Worm (Caenorhabditis elegans) whole organism, L2 larva: ENCODE measurements around the gene ndub-2.

ENCODE experiments used
- C34F6.9 ChIP-seq: fragments of 150-350 bp; optimal IDR thresholded peaks from 2 replicates; lab custom pipeline; 2014; ENCODE audit warnings: missing biosample characterization, missing genetic modification characterization
- Y55F3AM.14 ChIP-seq: fragments of 200-800 bp; sonication (Bioruptor generic); optimal IDR thresholded peaks from 2 replicates; lab custom pipeline; 2018; ENCODE audit warnings: mild to moderate bottlenecking, missing genetic modification characterization, missing compliant biosample characterization
- ZK546.5 ChIP-seq: sonication (generic microtip); optimal IDR thresholded peaks from 2 replicates; lab custom pipeline; 2017; ENCODE audit warnings: missing biosample characterization, missing genetic modification characterization
- aly-2 ChIP-seq: fragments of 150-350 bp; optimal IDR thresholded peaks from 2 replicates; lab custom pipeline; 2014; ENCODE audit warnings: missing biosample characterization, missing genetic modification characterization
- ama-1 ChIP-seq: fragments of 150-350 bp; optimal IDR thresholded peaks from 2 replicates; lab custom pipeline; 2018; ENCODE audit warnings: inconsistent platforms
- blmp-1 ChIP-seq: sonication (generic microtip); optimal IDR thresholded peaks from 2 replicates; lab custom pipeline; 2017; ENCODE audit warnings: missing genetic modification characterization, mild to moderate bottlenecking, missing compliant biosample characterization, antibody characterized with exemption, moderate library complexity; ENCODE audit not compliant: insufficient read depth
- ceh-16 ChIP-seq: fragments of 150-350 bp; optimal IDR thresholded peaks from 2 replicates; lab custom pipeline; 2014; ENCODE audit warnings: missing biosample characterization, missing genetic modification characterization
- crh-2 ChIP-seq: sonication (generic microtip); optimal IDR thresholded peaks from 2 replicates; lab custom pipeline; 2017; ENCODE audit warnings: missing biosample characterization, missing genetic modification characterization
- egl-27 ChIP-seq: sonication (generic microtip); optimal IDR thresholded peaks from 3 replicates; lab custom pipeline; 2017; ENCODE audit warnings: missing biosample characterization, missing genetic modification reagents, missing genetic modification characterization
- elt-1 ChIP-seq: fragments of 150-350 bp; optimal IDR thresholded peaks from 2 replicates; lab custom pipeline; 2014; ENCODE audit warnings: missing biosample characterization, missing genetic modification characterization
- elt-3 ChIP-seq: sonication (generic microtip); optimal IDR thresholded peaks from 2 replicates; lab custom pipeline; 2017; ENCODE audit warnings: missing biosample characterization, missing genetic modification characterization
- fos-1 ChIP-seq: fragments of 150-350 bp; optimal IDR thresholded peaks from 2 replicates; lab custom pipeline; 2014; ENCODE audit warnings: missing biosample characterization, missing genetic modification characterization
- gmeb-1 ChIP-seq: fragments of 150-350 bp; optimal IDR thresholded peaks from 2 replicates; lab custom pipeline; 2014; ENCODE audit warnings: missing biosample characterization, missing genetic modification characterization
- lin-11 ChIP-seq: fragments of 150-350 bp; sonication (generic microtip); optimal IDR thresholded peaks from 2 replicates; lab custom pipeline; 2014; ENCODE audit warnings: missing biosample characterization, missing genetic modification characterization, inconsistent platforms, mixed read lengths
- lin-13 ChIP-seq: fragments of 150-350 bp; optimal IDR thresholded peaks from 2 replicates; lab custom pipeline; 2014; ENCODE audit warnings: missing biosample characterization, missing genetic modification reagents, missing genetic modification characterization
- lsy-2 ChIP-seq, 2 experiments: fragments of 150-350 bp in 1 of 2; sonication (generic microtip) in 1 of 2; optimal IDR thresholded peaks; 2 replicates each; lab custom pipeline; 2014 to 2017; ENCODE audit warnings: missing biosample characterization in 2 of 2, missing genetic modification characterization in 2 of 2
- mab-5 ChIP-seq: fragments of 150-350 bp; optimal IDR thresholded peaks from 2 replicates; lab custom pipeline; 2014; ENCODE audit warnings: missing biosample characterization, missing genetic modification characterization
- nhr-10 ChIP-seq: sonication (generic microtip); optimal IDR thresholded peaks from 2 replicates; lab custom pipeline; 2017; ENCODE audit warnings: missing biosample characterization, missing genetic modification characterization
- nhr-12 ChIP-seq: fragments of 150-350 bp; optimal IDR thresholded peaks from 2 replicates; lab custom pipeline; 2014; ENCODE audit warnings: missing biosample characterization, missing genetic modification characterization
- nhr-129 ChIP-seq: fragments of 150-350 bp; optimal IDR thresholded peaks from 2 replicates; lab custom pipeline; 2014; ENCODE audit warnings: missing biosample characterization, missing genetic modification characterization
- nhr-23 ChIP-seq: fragments of 150-350 bp; optimal IDR thresholded peaks from 2 replicates; lab custom pipeline; 2014; ENCODE audit warnings: missing biosample characterization, missing genetic modification reagents, missing genetic modification characterization
- nhr-25 ChIP-seq: fragments of 150-350 bp; sonication (generic microtip); optimal IDR thresholded peaks from 3 replicates; lab custom pipeline; 2014; ENCODE audit warnings: missing biosample characterization, missing genetic modification characterization
- nhr-6 ChIP-seq: fragments of 150-350 bp; optimal IDR thresholded peaks from 2 replicates; lab custom pipeline; 2014; ENCODE audit warnings: missing biosample characterization, missing genetic modification characterization
- peb-1 ChIP-seq: fragments of 150-350 bp; optimal IDR thresholded peaks from 2 replicates; lab custom pipeline; 2014; ENCODE audit warnings: missing biosample characterization, missing genetic modification characterization
- sem-4 ChIP-seq: fragments of 150-350 bp; optimal IDR thresholded peaks from 2 replicates; lab custom pipeline; 2014; ENCODE audit warnings: missing biosample characterization, missing genetic modification reagents, missing genetic modification characterization
- skn-1 ChIP-seq: sonication (generic microtip); optimal IDR thresholded peaks from 2 replicates; lab custom pipeline; 2017; ENCODE audit warnings: missing biosample characterization, missing genetic modification characterization
- sma-9 ChIP-seq, 2 experiments: fragments of 150-350 bp in 1 of 2; sonication (generic microtip) in 1 of 2; optimal IDR thresholded peaks; 2 replicates each; lab custom pipeline; 2014 to 2016; ENCODE audit warnings: missing genetic modification characterization in 2 of 2, mild to moderate bottlenecking in 1 of 2, missing biosample characterization in 1 of 2, missing compliant biosample characterization in 1 of 2, missing genetic modification reagents in 1 of 2, moderate library complexity in 1 of 2
- unc-39 ChIP-seq: fragments of 150-350 bp; optimal IDR thresholded peaks from 2 replicates; lab custom pipeline; 2014; ENCODE audit warnings: missing biosample characterization, missing genetic modification characterization
- unc-55 ChIP-seq: fragments of 150-350 bp; sonication (generic microtip); optimal IDR thresholded peaks from 3 replicates; lab custom pipeline; 2014; ENCODE audit warnings: missing biosample characterization, missing genetic modification reagents, missing genetic modification characterization
- unc-62 ChIP-seq: fragments of 150-350 bp; optimal IDR thresholded peaks from 2 replicates; lab custom pipeline; 2014; ENCODE audit warnings: missing biosample characterization, missing genetic modification reagents, missing genetic modification characterization
- ztf-1 ChIP-seq: fragments of 200-800 bp; sonication (Bioruptor generic); conservative IDR thresholded peaks from 2 replicates; pipeline ENCODE4 v1.3.6; 2022; ENCODE audit warnings: missing genetic modification characterization, missing compliant biosample characterization
- ztf-11 ChIP-seq: sonication (generic microtip); optimal IDR thresholded peaks from 2 replicates; lab custom pipeline; 2017; ENCODE audit warnings: missing biosample characterization, missing genetic modification characterization

ndub-2 gene

DNA sequence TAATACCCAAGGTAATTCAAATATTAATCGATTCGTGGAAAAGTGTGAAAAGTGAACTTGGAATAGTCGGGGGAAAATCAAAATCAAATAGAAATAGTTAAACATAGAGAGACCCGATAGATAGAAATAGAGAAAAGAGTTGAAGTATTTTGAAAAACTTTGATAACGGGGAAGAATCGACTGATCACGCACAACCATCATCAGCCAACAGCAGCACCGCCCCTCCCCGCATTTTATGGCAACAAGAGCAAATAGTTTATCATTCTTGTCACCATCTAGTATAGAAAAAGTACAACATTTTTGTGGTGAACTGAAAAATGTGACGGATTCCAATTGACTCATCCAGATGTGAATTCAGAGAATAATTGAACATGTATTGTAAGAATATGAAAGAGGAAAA, 4.6 kb upstream of the ndub-2 start:
- peak; percentile 91 for TF ChIP-seq fos-1 (tag; lab: Kevin White, UChicago)
- no peak for TF ChIP-seq ztf-1

ce11 chrII:8992780-8993179, 3.4 kb upstream of the ndub-2 start, which contains the start of gene ooc-5:
Gene ooc-5, plus strand, starts transcription at chrII:8993160.
- TF ChIP-seq unc-55 (GFP tag; lab: Kevin White, UChicago) (peak; percentile 52), ztf-11 (tag; lab: Kevin White, UChicago) (no peak), ZK546.5 (no peak), unc-62 (GFP tag; lab: Kevin White, UChicago) (no peak), C34F6.9 (tag; lab: Kevin White, UChicago) (peak; percentile 18), lsy-2 (tag; optimal IDR thresholded peaks at IDR 0.05; lab: Kevin White, UChicago) (peak; percentile 33 to 96)
- TF ChIP-seq, all 48 proteins: peak for 3

DNA sequence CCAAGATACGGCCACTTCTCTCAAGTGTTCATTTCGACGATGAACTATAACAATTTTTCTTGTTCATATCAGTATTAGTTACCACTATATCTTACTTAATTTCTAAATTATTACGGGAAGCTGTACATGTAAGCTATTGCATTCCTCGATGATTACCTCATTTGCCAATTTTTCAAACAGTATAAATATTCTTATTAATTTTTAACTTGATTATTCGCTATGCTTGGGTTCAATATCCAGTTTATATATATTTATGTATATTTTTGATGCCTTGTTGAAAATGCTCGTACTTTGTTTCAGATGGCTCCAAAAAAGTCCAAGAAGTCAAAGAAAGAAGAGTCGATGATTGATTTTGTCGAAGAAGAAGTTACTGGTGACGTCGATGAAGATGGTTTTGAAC, 1.8 kb upstream of the ndub-2 start, which contains the start of gene F44G4.1:
Gene F44G4.1 (plus strand): TSS at position 301 of the 400 bp plus-strand sequence.
- no peak for TF ChIP-seq elt-3 (tag; lab: Kevin White, UChicago)
- TF ChIP-seq ZK546.5: no peak
- TF ChIP-seq ama-1 (lab: Kevin White, UChicago): no peak
- no peak for TF ChIP-seq lsy-2 (tag; optimal IDR thresholded peaks at IDR 0.05; lab: Kevin White, UChicago)
- TF ChIP-seq ztf-11 (tag; lab: Kevin White, UChicago): no peak
- no peak for TF ChIP-seq blmp-1
- TF ChIP-seq elt-1 (tag; lab: Kevin White, UChicago): no peak

- TF ChIP-seq ceh-16 (tag; lab: Kevin White, UChicago) (no peak), C34F6.9 (tag; lab: Kevin White, UChicago) (peak; percentile 67), nhr-129 (tag; lab: Kevin White, UChicago) (peak; percentile 18), ztf-11 (tag; lab: Kevin White, UChicago) (no peak), lsy-2 (tag; optimal IDR thresholded peaks at IDR 0.05; lab: Kevin White, UChicago) (peak; percentile 55 to 94), unc-55 (GFP tag; lab: Kevin White, UChicago) (peak; percentile 68)
Measured at ce11 chrII:8997479-8997878, 1.3 kb downstream of the ndub-2 start, which contains the start of the genes F44G4.3 and tdp-1. Gene F44G4.3, minus strand, starts transcription at chrII:8997662. Gene tdp-1, plus strand, starts transcription at chrII:8997825.

ce11 chrII:9000331-9000730, 4.2 kb downstream of the ndub-2 start, which contains the start of gene F44G4.5:
Gene F44G4.5, minus strand, starts transcription at chrII:9000431.
- TF ChIP-seq nhr-12: no peak
- TF ChIP-seq crh-2 (tag; lab: Kevin White, UChicago): no peak
- no peak for TF ChIP-seq elt-1 (tag; lab: Kevin White, UChicago)
- no peak for TF ChIP-seq egl-27 (tag; lab: Kevin White, UChicago)
- no peak for TF ChIP-seq nhr-6 (tag; lab: Kevin White, UChicago)
- no peak for TF ChIP-seq unc-39 (tag; lab: Kevin White, UChicago)
- no peak for TF ChIP-seq gmeb-1
- no peak for TF ChIP-seq ZK546.5
- no peak for TF ChIP-seq nhr-25
- TF ChIP-seq skn-1: no peak
- TF ChIP-seq ama-1 (lab: Kevin White, UChicago): no peak
- TF ChIP-seq lin-11 (tag; lab: Kevin White, UChicago): no peak
- TF ChIP-seq mab-5: no peak
- TF ChIP-seq nhr-10 (tag; lab: Kevin White, UChicago): no peak
- no peak for TF ChIP-seq peb-1 (tag; lab: Kevin White, UChicago)
- TF ChIP-seq sem-4: no peak
- no peak for TF ChIP-seq blmp-1
- no peak for TF ChIP-seq Y55F3AM.14 (GFP tag; lab: Kevin White, UChicago)
- no peak for TF ChIP-seq nhr-23 (tag; lab: Kevin White, UChicago)
- TF ChIP-seq aly-2 (tag; lab: Kevin White, UChicago): no peak

DNA sequence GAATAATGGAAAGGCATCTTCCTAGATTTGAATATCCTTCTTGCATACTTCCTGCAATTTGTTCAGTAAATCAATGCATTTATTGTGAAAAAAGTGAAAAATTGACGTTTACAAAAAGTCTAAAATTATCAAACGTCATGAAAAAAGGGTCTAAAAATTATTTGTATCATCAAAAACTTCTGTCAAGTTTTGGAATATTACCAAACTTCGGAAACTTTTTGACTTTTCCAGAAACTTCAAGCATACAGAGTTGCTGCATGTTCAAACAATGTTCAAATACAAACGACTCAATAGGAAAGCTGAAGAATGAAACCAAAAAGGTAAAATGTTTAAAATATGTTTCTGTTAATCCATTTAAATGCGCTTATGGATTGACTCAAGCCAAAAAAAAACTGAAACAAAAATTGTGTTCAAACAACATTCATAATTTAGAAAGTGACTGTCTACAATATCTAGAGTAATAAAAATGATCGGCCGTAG, 5.6 kb downstream of the ndub-2 start, which contains the start of gene F44G4.6:
Gene F44G4.6 (minus strand): TSS at position 51 of the 480 bp plus-strand sequence.
- TF ChIP-seq nhr-10 (tag; lab: Kevin White, UChicago): no peak
- TF ChIP-seq sma-9 (GFP tag; optimal IDR thresholded peaks at IDR 0.05; lab: Kevin White, UChicago): no peak
- no peak for TF ChIP-seq sma-9 (tag; optimal IDR thresholded peaks at IDR 0.05; lab: Kevin White, UChicago)
- no peak for TF ChIP-seq lin-13 (GFP tag; lab: Kevin White, UChicago)
- TF ChIP-seq aly-2 (tag; lab: Kevin White, UChicago): no peak
- no peak for TF ChIP-seq Y55F3AM.14 (GFP tag; lab: Kevin White, UChicago)
- TF ChIP-seq ama-1 (lab: Kevin White, UChicago): no peak
- TF ChIP-seq nhr-23 (tag; lab: Kevin White, UChicago): no peak
